Worm (Caenorhabditis elegans) whole organism, mixed stage, embryonic: Measurements from ENCODE around the gene taf-10.

Experiments used
- M03D4.4 ChIP-seq: sonication (generic microtip); optimal IDR thresholded peaks from 2 replicates; lab custom pipeline; 2017; ENCODE audit warnings: mild to moderate bottlenecking, missing genetic modification characterization, missing compliant biosample characterization
- bed-3 ChIP-seq: fragments of 200-800 bp; sonication (Bioruptor generic); optimal IDR thresholded peaks from 3 replicates; lab custom pipeline; 2018; ENCODE audit warnings: mild to moderate bottlenecking, missing genetic modification characterization, moderate library complexity, missing compliant biosample characterization
- blmp-1 ChIP-seq: fragments of 150-350 bp; optimal IDR thresholded peaks from 2 replicates; lab custom pipeline; 2014; ENCODE audit warnings: missing biosample characterization, missing genetic modification characterization
- ceh-39 ChIP-seq: fragments of 150-350 bp; optimal IDR thresholded peaks from 2 replicates; lab custom pipeline; 2014; ENCODE audit warnings: missing biosample characterization, missing genetic modification characterization
- ceh-43 ChIP-seq: fragments of 200-800 bp; sonication (Bioruptor generic); optimal IDR thresholded peaks from 2 replicates; lab custom pipeline; 2018; ENCODE audit warnings: mild to moderate bottlenecking, missing genetic modification characterization, moderate library complexity, missing compliant biosample characterization
- ceh-83 ChIP-seq: fragments of 200-800 bp; sonication (Bioruptor generic); optimal IDR thresholded peaks from 2 replicates; lab custom pipeline; 2018; ENCODE audit warnings: mild to moderate bottlenecking, missing genetic modification characterization, missing compliant biosample characterization
- ces-1 ChIP-seq: fragments of 150-350 bp; optimal IDR thresholded peaks from 2 replicates; lab custom pipeline; 2014; ENCODE audit warnings: missing biosample characterization, missing genetic modification reagents, missing genetic modification characterization
- cnd-1 ChIP-seq: fragments of 200-800 bp; sonication (Bioruptor generic); optimal IDR thresholded peaks from 2 replicates; lab custom pipeline; 2018; ENCODE audit warnings: mild to moderate bottlenecking, missing genetic modification characterization, missing compliant biosample characterization
- elt-1 ChIP-seq: sonication (generic microtip); optimal IDR thresholded peaks from 2 replicates; lab custom pipeline; 2017; ENCODE audit warnings: missing genetic modification characterization, mild to moderate bottlenecking, missing compliant biosample characterization, antibody characterized with exemption, moderate library complexity, borderline replicate concordance; ENCODE audit not compliant: insufficient read depth
- elt-3 ChIP-seq: fragments of 150-350 bp; optimal IDR thresholded peaks from 2 replicates; lab custom pipeline; 2014; ENCODE audit warnings: missing biosample characterization, missing genetic modification characterization
- flh-1 ChIP-seq: fragments of 200-800 bp; sonication (Bioruptor generic); optimal IDR thresholded peaks from 2 replicates; lab custom pipeline; 2018; ENCODE audit warnings: mild to moderate bottlenecking, missing genetic modification characterization, moderate library complexity, missing compliant biosample characterization
- ham-2 ChIP-seq: fragments of 200-800 bp; sonication (Bioruptor generic); optimal IDR thresholded peaks from 2 replicates; lab custom pipeline; 2018; ENCODE audit warnings: mild to moderate bottlenecking, missing genetic modification characterization, missing compliant biosample characterization
- hlh-1 ChIP-seq: fragments of 150-350 bp; optimal IDR thresholded peaks from 2 replicates; lab custom pipeline; 2014; ENCODE audit warnings: missing biosample characterization, missing genetic modification reagents, missing genetic modification characterization
- lin-13 ChIP-seq: fragments of 150-350 bp; optimal IDR thresholded peaks from 2 replicates; lab custom pipeline; 2014; ENCODE audit warnings: missing biosample characterization, missing genetic modification characterization
- lin-32 ChIP-seq: fragments of 200-800 bp; sonication (Bioruptor generic); optimal IDR thresholded peaks from 2 replicates; lab custom pipeline; 2018; ENCODE audit warnings: mild to moderate bottlenecking, missing genetic modification characterization, missing compliant biosample characterization
- mab-5 ChIP-seq: fragments of 150-350 bp; optimal IDR thresholded peaks from 2 replicates; lab custom pipeline; 2014; ENCODE audit warnings: missing biosample characterization, missing genetic modification characterization
- mep-1 ChIP-seq: fragments of 150-350 bp; optimal IDR thresholded peaks from 2 replicates; lab custom pipeline; 2017; ENCODE audit warnings: missing biosample characterization, missing genetic modification reagents, missing genetic modification characterization, inconsistent platforms
- nhr-12 ChIP-seq: fragments of 150-350 bp; optimal IDR thresholded peaks from 2 replicates; lab custom pipeline; 2014; ENCODE audit warnings: missing biosample characterization, missing genetic modification characterization
- nhr-2 ChIP-seq: fragments of 150-350 bp; optimal IDR thresholded peaks from 2 replicates; lab custom pipeline; 2014; ENCODE audit warnings: missing biosample characterization, missing genetic modification characterization
- nhr-237 ChIP-seq: fragments of 150-350 bp; optimal IDR thresholded peaks from 2 replicates; lab custom pipeline; 2014; ENCODE audit warnings: missing biosample characterization, missing genetic modification characterization
- nhr-28 ChIP-seq: fragments of 150-350 bp; optimal IDR thresholded peaks from 2 replicates; lab custom pipeline; 2014; ENCODE audit warnings: missing biosample characterization, missing genetic modification characterization
- nhr-76 ChIP-seq: sonication (generic microtip); optimal IDR thresholded peaks from 2 replicates; lab custom pipeline; 2017; ENCODE audit warnings: missing biosample characterization, missing genetic modification characterization
- sem-2 ChIP-seq: fragments of 200-800 bp; sonication (Bioruptor generic); optimal IDR thresholded peaks from 2 replicates; lab custom pipeline; 2018; ENCODE audit warnings: mild to moderate bottlenecking, missing genetic modification characterization, missing compliant biosample characterization
- snpc-4 ChIP-seq: fragments of 150-350 bp; optimal IDR thresholded peaks from 2 replicates; lab custom pipeline; 2014; ENCODE audit warnings: missing biosample characterization, missing genetic modification characterization
- sptf-1 ChIP-seq: sonication (generic microtip); optimal IDR thresholded peaks from 2 replicates; lab custom pipeline; 2017; ENCODE audit warnings: mild to moderate bottlenecking, missing genetic modification characterization, moderate library complexity, missing compliant biosample characterization
- tbx-8 ChIP-seq: fragments of 200-800 bp; sonication (Bioruptor generic); optimal IDR thresholded peaks from 2 replicates; lab custom pipeline; 2018; ENCODE audit warnings: mild to moderate bottlenecking, missing genetic modification characterization, moderate library complexity, missing compliant biosample characterization
- unc-120 ChIP-seq: sonication (generic microtip); optimal IDR thresholded peaks from 2 replicates; lab custom pipeline; 2017; ENCODE audit warnings: missing genetic modification characterization, missing compliant biosample characterization; ENCODE audit not compliant: poor library complexity, severe bottlenecking
- unc-62 ChIP-seq: fragments of 150-350 bp; optimal IDR thresholded peaks from 2 replicates; lab custom pipeline; 2014; ENCODE audit warnings: missing biosample characterization, missing genetic modification reagents, missing genetic modification characterization
- zip-8 ChIP-seq: fragments of 150-350 bp; optimal IDR thresholded peaks from 2 replicates; lab custom pipeline; 2014; ENCODE audit warnings: missing biosample characterization, missing genetic modification characterization
- ztf-11 ChIP-seq: fragments of 150-350 bp; optimal IDR thresholded peaks from 2 replicates; lab custom pipeline; 2014; ENCODE audit warnings: missing biosample characterization, missing genetic modification characterization

Gene taf-10

DNA sequence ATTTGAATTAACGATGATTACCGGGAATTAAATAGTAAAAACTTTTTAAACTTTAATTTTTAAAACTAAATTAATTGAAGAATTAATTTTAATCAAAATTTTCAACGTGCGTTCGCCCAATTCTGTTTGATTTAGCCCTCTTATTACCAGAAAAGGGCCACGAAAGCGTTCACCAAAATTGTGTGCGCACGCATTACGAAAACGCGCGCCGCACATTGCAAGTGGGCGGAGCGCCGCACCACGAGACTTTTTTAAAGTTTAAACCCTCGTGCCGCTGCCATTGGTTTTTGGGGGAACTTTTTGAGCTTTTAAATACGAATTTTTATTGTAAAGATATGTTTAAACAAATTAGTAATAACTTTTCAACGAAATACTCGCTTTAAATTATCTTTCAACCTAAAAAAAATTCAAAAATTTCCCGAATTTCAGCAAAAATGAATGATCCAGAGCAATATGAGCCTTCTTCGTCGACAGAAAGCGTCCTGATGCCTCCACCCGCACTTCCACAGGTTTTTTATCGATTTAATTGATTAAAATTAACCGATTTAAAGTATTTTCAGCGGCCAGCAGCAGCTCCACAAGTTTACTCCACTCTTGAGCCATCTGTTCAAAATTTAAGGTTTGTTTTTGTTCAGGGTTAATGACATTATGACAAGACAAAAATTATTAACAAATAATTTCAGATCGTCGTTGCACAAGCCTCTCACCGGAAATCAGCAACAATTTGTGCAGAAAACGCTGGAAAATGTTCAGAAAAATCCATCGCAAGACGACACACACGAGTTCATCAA, at the start of gene taf-10:
Gene taf-10, plus strand, starts transcription at position 424 of the 791 bp plus-strand sequence.
- TF ChIP-seq cnd-1 (tag; lab: Kevin White, UChicago) (no peak), nhr-12 (tag; lab: Kevin White, UChicago) (no peak), lin-13 (tag; lab: Kevin White, UChicago) (no peak), bed-3 (GFP tag; lab: Kevin White, UChicago) (no peak), ceh-39 (tag; lab: Kevin White, UChicago) (no peak), ceh-83 (no peak), mep-1 (peak; percentile 19), mab-5 (no peak), ztf-11 (tag; lab: Kevin White, UChicago) (no peak), nhr-2 (tag; lab: Kevin White, UChicago) (peak; percentile 8), tbx-8 (GFP tag; lab: Kevin White, UChicago) (no peak), flh-1 (GFP tag; lab: Kevin White, UChicago) (no peak), sptf-1 (tag; lab: Kevin White, UChicago) (peak; percentile 47), hlh-1 (tag; lab: Kevin White, UChicago) (peak; percentile 1), unc-120 (tag; lab: Kevin White, UChicago) (peak; percentile 75), unc-62 (GFP tag; lab: Kevin White, UChicago) (no peak), nhr-76 (tag; lab: Kevin White, UChicago) (no peak), blmp-1 (no peak), ces-1 (GFP tag; lab: Kevin White, UChicago) (peak; percentile 7), nhr-237 (tag; lab: Kevin White, UChicago) (peak; percentile 27), elt-3 (tag; lab: Kevin White, UChicago) (no peak)
- TF ChIP-seq, all 35 proteins: peak for 7

DNA sequence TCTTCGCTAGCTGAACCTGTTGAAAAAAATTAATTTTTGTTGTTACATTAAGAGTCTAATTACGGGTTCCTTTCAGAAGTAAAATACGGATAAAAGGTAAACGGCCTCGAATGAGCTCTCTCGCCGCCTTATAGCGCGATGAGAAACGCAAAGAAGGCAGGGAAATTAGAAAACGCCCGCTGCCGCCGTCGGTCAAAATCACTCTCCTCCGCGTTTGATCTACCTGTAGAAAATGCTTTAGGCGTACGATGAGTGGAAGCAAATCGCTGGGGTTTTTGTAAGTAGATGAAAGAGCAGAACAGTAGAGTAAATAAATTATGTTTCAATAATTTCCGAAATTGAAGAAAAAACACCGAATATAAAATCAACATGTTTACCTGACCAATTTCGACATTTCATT, 49.8 kb upstream of the taf-10 start:
- TF ChIP-seq zip-8 (no peak), blmp-1 (no peak)

ce11 chrV:4640501-4641150, 46.3 kb upstream of the taf-10 start:
- TF ChIP-seq nhr-28 (tag; lab: Kevin White, UChicago), result no peak
- TF ChIP-seq ztf-11 (tag; lab: Kevin White, UChicago), result no peak
- TF ChIP-seq lin-13 (tag; lab: Kevin White, UChicago), result no peak
- TF ChIP-seq ham-2 (GFP tag; lab: Kevin White, UChicago), result no peak
- TF ChIP-seq sem-2, result no peak
- TF ChIP-seq M03D4.4 (tag; lab: Kevin White, UChicago), result no peak
- TF ChIP-seq nhr-76 (tag; lab: Kevin White, UChicago), result no peak
- TF ChIP-seq blmp-1, result no peak
- TF ChIP-seq lin-32, result no peak
- no peak for TF ChIP-seq sptf-1 (tag; lab: Kevin White, UChicago)
- TF ChIP-seq snpc-4 (tag; lab: Kevin White, UChicago), result no peak
- no peak for TF ChIP-seq elt-1 (tag; lab: Kevin White, UChicago)
- TF ChIP-seq ceh-39 (tag; lab: Kevin White, UChicago), result no peak
- no peak for TF ChIP-seq ceh-43 (GFP tag; lab: Kevin White, UChicago)
- TF ChIP-seq nhr-237 (tag; lab: Kevin White, UChicago), result no peak
- TF ChIP-seq bed-3 (GFP tag; lab: Kevin White, UChicago), result no peak

ce11 chrV:4642691-4643090, 44.2 kb upstream of the taf-10 start, which contains the start of gene soc-1:
soc-1 (plus strand) TSS chrV:4642952.
- no peak for TF ChIP-seq M03D4.4 (tag; lab: Kevin White, UChicago)
- TF ChIP-seq tbx-8 (GFP tag; lab: Kevin White, UChicago), result no peak
- no peak for TF ChIP-seq ztf-11 (tag; lab: Kevin White, UChicago)
- no peak for TF ChIP-seq lin-32
- TF ChIP-seq lin-13 (tag; lab: Kevin White, UChicago), result no peak
